Worm (Caenorhabditis elegans): ENCODE data around the gene Y54G2A.72.
A peak's percentile ranks its signal among the peaks of the same experiment; 100 is the strongest.

ce11 chrIV:2808154-2808553, 30.2 kb downstream of the Y54G2A.72 start:
- TF ChIP-seq B0336.3 (GFP tag; IDR thresholded peaks at IDR 0.05), result no peak
- TF ChIP-seq unc-62 (GFP tag; optimal IDR thresholded peaks at IDR 0.05), result no peak
- TF ChIP-seq ets-4 (GFP tag; optimal IDR thresholded peaks at IDR 0.05), result no peak
- peak; percentile 33; the same call in 1 of the 2 replicates for TF ChIP-seq cebp-2 (GFP tag; IDR thresholded peaks at IDR 0.05)
- no peak for TF ChIP-seq somi-1 (GFP tag; optimal IDR thresholded peaks at IDR 0.05)
- TF ChIP-seq ztf-26 (tag; optimal IDR thresholded peaks at IDR 0.05), result no peak
- no peak for TF ChIP-seq lin-54 (GFP tag; optimal IDR thresholded peaks at IDR 0.05)
- no peak for TF ChIP-seq nfya-1 (tag; optimal IDR thresholded peaks at IDR 0.05; ENCODE audit: borderline replicate concordance, insufficient read depth)
- TF ChIP-seq nhr-80 (tag; optimal IDR thresholded peaks at IDR 0.05), result no peak
- no peak for TF ChIP-seq ekl-4 (GFP tag; IDR thresholded peaks at IDR 0.05)
- 0 out of 2 replicates have a peak, but pooled peaks have one; percentile 26 for TF ChIP-seq attf-3 (GFP tag; conservative IDR thresholded peaks at IDR 0.05)
- no peak for TF ChIP-seq lir-1 (GFP tag; conservative IDR thresholded peaks at IDR 0.05)
- no peak for TF ChIP-seq him-1 (tag; optimal IDR thresholded peaks at IDR 0.05)
